Fruit fly (Drosophila melanogaster) whole organism, embryonic: ENCODE data around the gene CG33268.

Experiments
- Asciz ChIP-seq: fragments of 200-800 bp; sonication (Bioruptor generic); optimal IDR thresholded peaks from 2 replicates; lab custom pipeline; 2017; ENCODE audit warnings: missing biosample characterization, mild to moderate bottlenecking, missing genetic modification characterization, missing genetic modification reagents
- B-H2 ChIP-seq: fragments of 200-800 bp; sonication (Bioruptor generic); optimal IDR thresholded peaks from 2 replicates; lab custom pipeline; 2018; ENCODE audit warnings: missing biosample characterization, mild to moderate bottlenecking, missing genetic modification characterization
- CG10462 ChIP-seq: fragments of 200-800 bp; sonication (Bioruptor generic); optimal IDR thresholded peaks from 2 replicates; lab custom pipeline; 2016; ENCODE audit warnings: missing biosample characterization, missing genetic modification characterization
- CG1233 ChIP-seq: fragments of 200-800 bp; sonication (Bioruptor generic); optimal IDR thresholded peaks from 4 replicates; lab custom pipeline; 2018; ENCODE audit warnings: missing biosample characterization, mild to moderate bottlenecking, missing genetic modification characterization
- CG13775 ChIP-seq: fragments of 200-800 bp; sonication (Bioruptor generic); optimal IDR thresholded peaks from 3 replicates; lab custom pipeline; 2017; ENCODE audit warnings: missing biosample characterization, mild to moderate bottlenecking, missing genetic modification characterization
- CG14441 ChIP-seq: fragments of 200-800 bp; sonication (Bioruptor generic); IDR thresholded peaks from 2 replicates; pipeline ENCODE4 v1.3.6; 2022; ENCODE audit warnings: missing biosample characterization, missing genetic modification characterization
- CG14860 ChIP-seq: fragments of 200-800 bp; sonication (Bioruptor generic); IDR thresholded peaks from 3 replicates; pipeline ENCODE4 v1.3.6; 2022; ENCODE audit warnings: missing biosample characterization, missing genetic modification characterization; ENCODE audit not compliant: partially characterized antibody
- CG14965 ChIP-seq: fragments of 200-800 bp; sonication (Bioruptor generic); optimal IDR thresholded peaks from 2 replicates; lab custom pipeline; 2016; ENCODE audit warnings: missing biosample characterization, missing genetic modification characterization, borderline replicate concordance
- CG16815 ChIP-seq: fragments of 200-800 bp; sonication (Bioruptor generic); optimal IDR thresholded peaks from 3 replicates; lab custom pipeline; 2017; ENCODE audit warnings: missing biosample characterization, mild to moderate bottlenecking, missing genetic modification characterization
- CG2129 ChIP-seq: fragments of 200-800 bp; sonication (Bioruptor generic); IDR thresholded peaks from 2 replicates; pipeline ENCODE4 v1.3.6; 2022; ENCODE audit warnings: missing biosample characterization, missing genetic modification characterization; ENCODE audit not compliant: partially characterized antibody
- CG30020 ChIP-seq: fragments of 200-800 bp; optimal IDR thresholded peaks from 2 replicates; lab custom pipeline; 2019; ENCODE audit warnings: missing biosample characterization, mild to moderate bottlenecking, missing genetic modification characterization, moderate library complexity
- CG3163 ChIP-seq: fragments of 200-800 bp; sonication (Bioruptor generic); optimal IDR thresholded peaks from 3 replicates; lab custom pipeline; 2016; ENCODE audit warnings: missing biosample characterization, missing genetic modification characterization
- CG32767 ChIP-seq: fragments of 200-800 bp; sonication (Bioruptor generic); IDR thresholded peaks from 2 replicates; pipeline ENCODE4 v1.3.6; 2022; ENCODE audit warnings: missing biosample characterization, missing genetic modification characterization
- CG6689 ChIP-seq: fragments of 200-800 bp; sonication (Bioruptor generic); IDR thresholded peaks from 2 replicates; pipeline ENCODE4 v1.3.6; 2022; ENCODE audit warnings: missing biosample characterization, missing genetic modification characterization
- CG8281 ChIP-seq: fragments of 200-800 bp; sonication (Bioruptor generic); optimal IDR thresholded peaks from 2 replicates; lab custom pipeline; 2018; ENCODE audit warnings: missing biosample characterization, mild to moderate bottlenecking, missing genetic modification characterization, moderate library complexity
- CG8765 ChIP-seq: fragments of 200-800 bp; sonication (Bioruptor generic); IDR thresholded peaks from 2 replicates; pipeline ENCODE4 v1.3.6; 2022; ENCODE audit warnings: missing biosample characterization, missing genetic modification characterization
- CHES-1-like ChIP-seq: fragments of 200-800 bp; sonication (Bioruptor generic); optimal IDR thresholded peaks from 2 replicates; lab custom pipeline; 2016; ENCODE audit warnings: missing biosample characterization, missing genetic modification characterization
- Deaf1 ChIP-seq: fragments of 200-800 bp; optimal IDR thresholded peaks from 3 replicates; lab custom pipeline; 2019; ENCODE audit warnings: missing biosample characterization, mild to moderate bottlenecking, missing genetic modification characterization, moderate library complexity
- Dfd ChIP-seq, 2 experiments: fragments of >200 bp; optimal IDR thresholded peaks; 2 replicates each; lab custom pipeline; 2017; ENCODE audit warnings: missing biosample characterization in 2 of 2, missing genetic modification characterization in 2 of 2
- Dp ChIP-seq: fragments of 200-800 bp; sonication (Bioruptor generic); optimal IDR thresholded peaks from 2 replicates; lab custom pipeline; 2018; ENCODE audit warnings: missing biosample characterization, mild to moderate bottlenecking, missing genetic modification characterization, moderate library complexity
- E2f2 ChIP-seq: fragments of 200-800 bp; sonication (Bioruptor generic); IDR thresholded peaks from 2 replicates; pipeline ENCODE4 v1.3.6; 2022; ENCODE audit warnings: missing biosample characterization, missing genetic modification characterization
- Gsc ChIP-seq: fragments of 200-800 bp; sonication (Bioruptor generic); IDR thresholded peaks from 2 replicates; pipeline ENCODE4 v1.3.6; 2022; ENCODE audit warnings: missing biosample characterization, missing genetic modification characterization
- MESR4 ChIP-seq: fragments of 200-800 bp; sonication (Bioruptor generic); optimal IDR thresholded peaks from 2 replicates; lab custom pipeline; 2018; ENCODE audit warnings: missing biosample characterization, mild to moderate bottlenecking, missing genetic modification characterization, moderate library complexity
- Stat92E ChIP-seq, 3 experiments: fragments of >200 bp in 2 of 3; fragments of 200-800 bp in 1 of 3; sonication (Bioruptor generic) in 1 of 3; optimal IDR thresholded peaks; 2 replicates each; lab custom pipeline; 2017 to 2019; ENCODE audit warnings: missing biosample characterization in 3 of 3, missing genetic modification characterization in 3 of 3, mild to moderate bottlenecking in 1 of 3, moderate library complexity in 1 of 3
- Taf1 ChIP-seq: fragments of 200-800 bp; sonication (Bioruptor generic); IDR thresholded peaks from 2 replicates; pipeline ENCODE4 v1.3.6; 2022; ENCODE audit warnings: missing biosample characterization, missing genetic modification characterization
- Trl ChIP-seq, 3 experiments: fragments of >200 bp in 2 of 3; fragments of 200-800 bp in 1 of 3; sonication (Bioruptor generic) in 1 of 3; optimal IDR thresholded peaks; 2 replicates in 1 of 3; 3 replicates in 2 of 3; lab custom pipeline; 2016 to 2017; ENCODE audit warnings: missing biosample characterization in 1 of 3, missing genetic modification characterization in 1 of 3
- Xrp1 ChIP-seq: fragments of 200-800 bp; sonication (Bioruptor generic); IDR thresholded peaks from 2 replicates; pipeline ENCODE4 v1.3.6; 2022; ENCODE audit warnings: missing biosample characterization, missing genetic modification characterization
- amos ChIP-seq: fragments of 200-800 bp; sonication (Bioruptor generic); IDR thresholded peaks from 2 replicates; pipeline ENCODE4 v1.3.6; 2022; ENCODE audit warnings: missing biosample characterization, missing genetic modification characterization; ENCODE audit not compliant: partially characterized antibody
- ap ChIP-seq: fragments of 200-800 bp; sonication (Bioruptor generic); IDR thresholded peaks from 2 replicates; pipeline ENCODE4 v1.3.6; 2022; ENCODE audit warnings: missing biosample characterization, missing genetic modification characterization
- ara ChIP-seq: fragments of 200-800 bp; sonication (Bioruptor generic); IDR thresholded peaks from 2 replicates; pipeline ENCODE4 v1.3.6; 2022; ENCODE audit warnings: missing biosample characterization, missing genetic modification characterization
- ash1 ChIP-seq: fragments of 200-800 bp; sonication (Bioruptor generic); optimal IDR thresholded peaks from 2 replicates; lab custom pipeline; 2018; ENCODE audit warnings: missing biosample characterization, mild to moderate bottlenecking, missing genetic modification characterization
- bbx ChIP-seq: fragments of 200-800 bp; sonication (Bioruptor generic); IDR thresholded peaks from 2 replicates; pipeline ENCODE4 v1.3.6; 2022; ENCODE audit warnings: missing biosample characterization, missing genetic modification characterization; ENCODE audit not compliant: partially characterized antibody
- chn ChIP-seq: fragments of 200-800 bp; sonication (Bioruptor generic); optimal IDR thresholded peaks from 2 replicates; lab custom pipeline; 2016; ENCODE audit warnings: missing biosample characterization, missing genetic modification characterization
- crp ChIP-seq, 2 experiments: fragments of 200-800 bp; sonication (Bioruptor generic); optimal IDR thresholded peaks; 2 replicates in 1 of 2; 3 replicates in 1 of 2; lab custom pipeline; 2017; ENCODE audit warnings: missing biosample characterization in 2 of 2, missing genetic modification characterization in 2 of 2, mild to moderate bottlenecking in 1 of 2, moderate library complexity in 1 of 2
- cwo ChIP-seq: fragments of 200-800 bp; sonication (Bioruptor generic); optimal IDR thresholded peaks from 3 replicates; lab custom pipeline; 2017; ENCODE audit warnings: missing biosample characterization, missing genetic modification characterization, mild to moderate bottlenecking, moderate library complexity, missing genetic modification reagents
- dpn ChIP-seq, 2 experiments: fragments of 200-800 bp; sonication (Bioruptor generic); optimal IDR thresholded peaks; 3 replicates each; lab custom pipeline; 2016; ENCODE audit warnings: missing biosample characterization in 2 of 2, missing genetic modification characterization in 2 of 2
- dysf ChIP-seq: fragments of 200-800 bp; sonication (Bioruptor generic); IDR thresholded peaks from 3 replicates; pipeline ENCODE4 v1.3.6; 2022; ENCODE audit warnings: missing biosample characterization, missing genetic modification characterization
- gro ChIP-seq: fragments of 200-800 bp; sonication (Bioruptor generic); optimal IDR thresholded peaks from 2 replicates; lab custom pipeline; 2016; ENCODE audit warnings: missing biosample characterization, missing genetic modification characterization
- knrl ChIP-seq: fragments of 200-800 bp; sonication (Bioruptor generic); IDR thresholded peaks from 3 replicates; pipeline ENCODE4 v1.3.6; 2022; ENCODE audit warnings: missing biosample characterization, missing genetic modification characterization; ENCODE audit not compliant: partially characterized antibody
- nau ChIP-seq: fragments of 200-800 bp; sonication (Bioruptor generic); optimal IDR thresholded peaks from 3 replicates; lab custom pipeline; 2017; ENCODE audit warnings: missing biosample characterization, mild to moderate bottlenecking, missing genetic modification characterization, missing genetic modification reagents
- odd ChIP-seq: fragments of 200-800 bp; sonication (Bioruptor generic); optimal IDR thresholded peaks from 2 replicates; lab custom pipeline; 2017; ENCODE audit warnings: missing biosample characterization, mild to moderate bottlenecking, missing genetic modification characterization
- pan ChIP-seq, 4 experiments: fragments of >200 bp in 3 of 4; fragments of 200-800 bp in 1 of 4; sonication (Bioruptor generic) in 1 of 4; optimal IDR thresholded peaks in 3 of 4; IDR thresholded peaks in 1 of 4; 2 replicates each; pipeline versions ENCODE4 v1.3.6 to Lab custom; 2017 to 2022; ENCODE audit warnings: missing biosample characterization in 2 of 4, missing genetic modification characterization in 2 of 4, mixed read lengths in 1 of 4
- ro ChIP-seq: fragments of 200-800 bp; sonication (Bioruptor generic); IDR thresholded peaks from 2 replicates; pipeline ENCODE4 v1.3.6; 2022; ENCODE audit warnings: missing biosample characterization, missing genetic modification characterization
- salm ChIP-seq: fragments of 200-800 bp; sonication (Bioruptor generic); optimal IDR thresholded peaks from 2 replicates; lab custom pipeline; 2018; ENCODE audit warnings: missing biosample characterization, mild to moderate bottlenecking, missing genetic modification characterization
- sd ChIP-seq: fragments of 200-800 bp; sonication (Bioruptor generic); optimal IDR thresholded peaks from 3 replicates; lab custom pipeline; 2018; ENCODE audit warnings: missing biosample characterization, mild to moderate bottlenecking, missing genetic modification characterization, moderate library complexity
- sens ChIP-seq: fragments of 200-800 bp; sonication (Bioruptor generic); peaks from one replicate; lab custom pipeline; 2016; ENCODE audit warnings: missing biosample characterization, missing genetic modification characterization
- tll ChIP-seq, 2 experiments: fragments of 200-800 bp in 1 of 2; fragments of >200 bp in 1 of 2; sonication (Bioruptor generic) in 1 of 2; optimal IDR thresholded peaks; 2 replicates each; lab custom pipeline; 2017 to 2019; ENCODE audit warnings: missing biosample characterization in 2 of 2, missing genetic modification characterization in 2 of 2, mild to moderate bottlenecking in 1 of 2, moderate library complexity in 1 of 2
- usp ChIP-seq: fragments of >200 bp; optimal IDR thresholded peaks from 2 replicates; lab custom pipeline; 2017; ENCODE audit warnings: missing biosample characterization, missing genetic modification characterization

The CG33268 gene

DNA sequence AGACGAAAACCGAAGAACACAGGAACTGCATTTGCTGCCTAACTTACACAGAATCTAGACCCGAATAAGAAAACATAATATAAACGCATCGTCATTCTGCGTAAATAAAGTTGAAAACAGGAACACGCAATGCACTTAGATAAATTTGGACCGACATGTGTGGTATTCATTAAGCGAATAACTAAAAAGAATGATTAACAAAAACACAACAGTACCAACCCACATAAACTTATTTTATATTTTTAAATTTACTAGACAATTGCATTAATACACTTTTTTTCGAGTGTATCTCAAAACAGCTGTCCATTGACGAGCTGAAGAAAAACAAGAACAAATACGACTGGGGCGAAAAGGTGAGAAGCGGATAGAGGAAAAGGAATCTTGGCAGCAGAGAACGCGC lies 36.7 kb downstream of the CG33268 start (continued):
- TF ChIP-seq CG3163 (GFP tag; lab: Kevin White, UChicago) (peak; percentile 36), gro (GFP tag; lab: Kevin White, UChicago) (no peak), CG6689 (GFP tag; lab: Robert Waterston, UW) (peak; percentile 81), CG13775 (GFP tag; lab: Kevin White, UChicago) (peak; percentile 82), CG14860 (GFP tag; lab: Robert Waterston, UW) (no peak), CHES-1-like (peak; percentile 59), ro (GFP tag; lab: Robert Waterston, UW) (peak; percentile 67; the same call in 1 of the 2 replicates), Trl (optimal IDR thresholded peaks at IDR 0.05; lab: Kevin White, UChicago) (no peak), Trl (GFP tag; optimal IDR thresholded peaks at IDR 0.05; lab: Kevin White, UChicago) (peak; percentile 73), CG30020 (tag; lab: Kevin White, UChicago) (peak; percentile 70), cwo (GFP tag; lab: Kevin White, UChicago) (peak; percentile 1), ara (GFP tag; lab: Robert Waterston, UW) (peak; percentile 96), CG16815 (peak; percentile 87), ap (peak; percentile 68; the same call in 1 of the 2 replicates), CG14965 (GFP tag; lab: Kevin White, UChicago) (peak; percentile 46), usp (GFP tag; lab: Kevin White, UChicago) (no peak), odd (GFP tag; lab: Kevin White, UChicago) (peak; percentile 65), tll (GFP tag; optimal IDR thresholded peaks at IDR 0.05; lab: Kevin White, UChicago) (peak in 1 of 2 experiments; percentile 53), Gsc (GFP tag; lab: Robert Waterston, UW) (no peak; the same call in 1 of the 2 replicates), sens (GFP tag; lab: Kevin White, UChicago) (peak; percentile 99), Xrp1 (peak; percentile 97), MESR4 (GFP tag; lab: Kevin White, UChicago) (peak; percentile 23), CG8765 (peak; percentile 88), sd (tag; lab: Kevin White, UChicago) (no peak), Deaf1 (tag; lab: Kevin White, UChicago) (peak; percentile 53), crp (GFP tag; optimal IDR thresholded peaks at IDR 0.05; lab: Kevin White, UChicago) (peak in 1 of 2 experiments; percentile 63), CG10462 (GFP tag; lab: Kevin White, UChicago) (peak; percentile 76), Taf1 (GFP tag; lab: Robert Waterston, UW) (no peak), CG8281 (peak; percentile 42), Dp (GFP tag; lab: Kevin White, UChicago) (no peak), Stat92E (GFP tag; optimal IDR thresholded peaks at IDR 0.05; lab: Kevin White, UChicago) (peak in 1 of 3 experiments; percentile 94), amos (GFP tag; lab: Robert Waterston, UW) (no peak), CG1233 (GFP tag; lab: Kevin White, UChicago) (peak; percentile 81), chn (GFP tag; lab: Kevin White, UChicago) (peak; percentile 88), E2f2 (GFP tag; lab: Robert Waterston, UW) (peak; percentile 40; the same call in 1 of the 2 replicates), ash1 (GFP tag; lab: Kevin White, UChicago) (no peak), pan (optimal IDR thresholded peaks at IDR 0.05; lab: Kevin White, UChicago) (no peak), pan (GFP tag; optimal IDR thresholded peaks at IDR 0.05 in 1 of 2, IDR thresholded peaks at IDR 0.05 in 1 of 2) (peak in 1 of 2 experiments; percentile 76), B-H2 (GFP tag; lab: Kevin White, UChicago) (no peak), CG2129 (no peak), salm (peak; percentile 18), Asciz (GFP tag; lab: Kevin White, UChicago) (peak; percentile 86), CG14441 (GFP tag; lab: Robert Waterston, UW) (peak; percentile 68), bbx (GFP tag; lab: Robert Waterston, UW) (no peak), Dfd (GFP tag; optimal IDR thresholded peaks at IDR 0.05; lab: Kevin White, UChicago) (no peak), nau (peak; percentile 60), dysf (GFP tag; lab: Robert Waterston, UW) (peak; percentile 73), dpn (GFP tag; optimal IDR thresholded peaks at IDR 0.05; lab: Kevin White, UChicago) (peak; percentile 70 to 80), knrl (no peak), CG32767 (GFP tag; lab: Robert Waterston, UW) (peak; percentile 61; the same call in 1 of the 2 replicates)
